Worm (Caenorhabditis elegans): ENCODE measurements around the gene prp-40.
A peak's percentile ranks its signal among the peaks of the same experiment; 100 is the strongest.

The prp-40 gene

DNA sequence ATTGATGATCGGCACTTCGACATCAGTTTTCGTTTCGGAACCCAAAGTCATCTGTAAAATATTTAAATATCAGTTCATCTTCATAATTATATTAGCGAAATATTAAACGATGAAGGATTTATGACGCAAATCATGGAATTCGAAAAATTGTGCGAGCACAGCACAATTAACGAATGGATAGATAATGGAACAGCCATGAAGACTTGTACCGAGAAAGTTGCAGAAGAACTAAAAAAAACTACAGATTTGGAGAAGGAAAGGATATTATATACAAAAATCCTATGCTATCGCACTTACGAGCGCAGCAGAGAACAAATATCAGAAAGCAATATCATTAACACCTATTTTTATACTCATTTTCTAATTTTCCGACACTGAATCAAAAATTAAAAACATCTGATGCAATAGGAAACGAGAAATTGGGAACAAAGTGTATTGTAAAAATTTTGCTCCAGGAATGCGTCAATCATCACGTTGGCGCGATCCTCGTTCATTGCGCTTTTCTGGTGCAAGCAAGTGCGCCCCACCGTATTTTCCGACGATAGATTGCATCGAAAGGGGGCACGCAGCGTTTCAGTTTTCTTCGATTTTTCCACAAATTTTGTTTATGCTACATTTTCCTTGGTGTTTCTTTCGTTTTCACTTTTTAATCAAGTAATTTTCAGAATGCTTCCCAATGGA, at the start of gene prp-40, which contains the start of gene clu-1 (continued):
- TF ChIP-seq spr-3 (GFP tag; optimal IDR thresholded peaks at IDR 0.05) (peak; percentile 27), ceh-20 (GFP tag; IDR thresholded peaks at IDR 0.05) (peak; percentile 52; the same call in 1 of the 2 replicates), dmd-6 (GFP tag; IDR thresholded peaks at IDR 0.05) (peak; percentile 75), lim-7 (GFP tag; IDR thresholded peaks at IDR 0.05) (no peak), sdz-12 (GFP tag; optimal IDR thresholded peaks at IDR 0.05) (no peak), nhr-10 (tag; optimal IDR thresholded peaks at IDR 0.05) (peak; percentile 18)

DNA sequence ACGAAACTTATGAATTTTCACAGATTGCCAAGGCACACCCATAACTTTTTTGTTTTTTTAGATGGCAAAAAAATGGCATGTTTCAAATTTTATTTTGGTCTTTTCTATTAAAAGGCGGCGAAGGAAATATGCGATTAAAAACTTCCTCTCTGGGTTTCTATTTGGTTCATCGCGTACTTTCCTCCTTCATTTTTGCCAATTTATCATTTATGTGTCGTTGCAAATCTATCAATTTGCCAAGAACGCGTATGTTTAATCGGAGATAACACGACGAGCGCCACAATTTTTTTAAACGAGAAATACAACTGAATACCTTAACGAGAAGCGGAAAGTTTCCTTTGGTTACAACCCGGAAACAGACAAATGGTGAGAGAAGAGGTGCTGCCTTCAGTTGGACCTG, 49.4 kb upstream of the prp-40 start:
- TF ChIP-seq tag-97 (GFP tag; IDR thresholded peaks at IDR 0.05) (no peak), dmd-6 (GFP tag; IDR thresholded peaks at IDR 0.05) (peak; percentile 19; the same call in 1 of the 2 replicates), daf-16 (GFP tag; optimal IDR thresholded peaks at IDR 0.05) (no peak), daf-16 (tag; optimal IDR thresholded peaks at IDR 0.05) (peak; percentile 29), pqm-1 (tag; optimal IDR thresholded peaks at IDR 0.05) (peak; percentile 64)

- peak in 1 of 2 experiments; percentile 19 for TF ChIP-seq unc-62 (GFP tag; optimal IDR thresholded peaks at IDR 0.05 in 1 of 2)
- no peak for TF ChIP-seq unc-62 (tag; optimal IDR thresholded peaks at IDR 0.05)
- no peak for TF ChIP-seq nhr-11 (tag; optimal IDR thresholded peaks at IDR 0.05)
- peak; percentile 71 for TF ChIP-seq hlh-11 (tag; optimal IDR thresholded peaks at IDR 0.05)
- no peak for TF ChIP-seq nhr-41 (GFP tag; IDR thresholded peaks at IDR 0.05)
- TF ChIP-seq F37D6.2 (tag; optimal IDR thresholded peaks at IDR 0.05): no peak
- peak; percentile 37 for TF ChIP-seq mep-1 (tag; optimal IDR thresholded peaks at IDR 0.05)
- no peak for TF ChIP-seq tra-1 (GFP tag; IDR thresholded peaks at IDR 0.05)
- peak; percentile 74 for TF ChIP-seq nhr-28 (tag; optimal IDR thresholded peaks at IDR 0.05)
- TF ChIP-seq lin-39 (tag; optimal IDR thresholded peaks at IDR 0.05): no peak
- peak; percentile 77 for TF ChIP-seq dmd-6 (GFP tag; IDR thresholded peaks at IDR 0.05)
- TF ChIP-seq madf-5 (GFP tag; IDR thresholded peaks at IDR 0.05): no peak
- no peak for TF ChIP-seq nhr-10 (tag; optimal IDR thresholded peaks at IDR 0.05)
- TF ChIP-seq set-16 (GFP tag; IDR thresholded peaks at IDR 0.05): no peak
- TF ChIP-seq dpl-1 (GFP tag; optimal IDR thresholded peaks at IDR 0.05): no peak
- no peak for TF ChIP-seq D1046.2 (GFP tag; IDR thresholded peaks at IDR 0.05)
- TF ChIP-seq zfp-3 (GFP tag; conservative IDR thresholded peaks at IDR 0.05): no peak
- TF ChIP-seq sdz-12 (GFP tag; optimal IDR thresholded peaks at IDR 0.05): no peak
- peak; percentile 35 for TF ChIP-seq nhr-77 (tag; optimal IDR thresholded peaks at IDR 0.05)
- no peak for TF ChIP-seq lim-7 (GFP tag; IDR thresholded peaks at IDR 0.05)
- no peak for TF ChIP-seq T26A8.4 (GFP tag; IDR thresholded peaks at IDR 0.05)
- no peak for TF ChIP-seq saeg-2 (GFP tag; IDR thresholded peaks at IDR 0.05)
- TF ChIP-seq nhr-25 (tag; optimal IDR thresholded peaks at IDR 0.05; ENCODE audit: borderline replicate concordance, insufficient read depth): no peak
- no peak for TF ChIP-seq T20F7.1 (GFP tag; optimal IDR thresholded peaks at IDR 0.05)
- no peak for TF ChIP-seq rbr-2 (tag; optimal IDR thresholded peaks at IDR 0.05)
- TF ChIP-seq hmg-1.1 (GFP tag; IDR thresholded peaks at IDR 0.05): no peak
- no peak for TF ChIP-seq daf-16 (GFP tag; optimal IDR thresholded peaks at IDR 0.05)
- peak; percentile 2 for TF ChIP-seq daf-16 (tag; optimal IDR thresholded peaks at IDR 0.05)
- no peak for TF ChIP-seq ztf-7 (tag; optimal IDR thresholded peaks at IDR 0.05)
- no peak for TF ChIP-seq tag-97 (GFP tag; IDR thresholded peaks at IDR 0.05)
- no peak for TF ChIP-seq zag-1 (tag; optimal IDR thresholded peaks at IDR 0.05)
- peak; percentile 26 for TF ChIP-seq dve-1 (tag; optimal IDR thresholded peaks at IDR 0.05; ENCODE audit: insufficient read depth)
- peak; percentile 89 for TF ChIP-seq pqm-1 (tag; optimal IDR thresholded peaks at IDR 0.05)
- peak; percentile 36 for TF ChIP-seq mes-2 (tag; optimal IDR thresholded peaks at IDR 0.05; ENCODE audit: poor library complexity, severe bottlenecking)
- TF ChIP-seq gei-8 (GFP tag; optimal IDR thresholded peaks at IDR 0.05): no peak
- no peak for TF ChIP-seq lin-13 (GFP tag; optimal IDR thresholded peaks at IDR 0.05)
- TF ChIP-seq hif-1 (tag; optimal IDR thresholded peaks at IDR 0.05): no peak
- peak; percentile 10 for TF ChIP-seq duxl-1 (tag; optimal IDR thresholded peaks at IDR 0.05; ENCODE audit: poor library complexity)
- no peak for TF ChIP-seq ceh-82 (tag; optimal IDR thresholded peaks at IDR 0.05)
- TF ChIP-seq ceh-20 (GFP tag; IDR thresholded peaks at IDR 0.05): no peak
- no peak for TF ChIP-seq snpc-1.2 (GFP tag; IDR thresholded peaks at IDR 0.05)
- peak; percentile 40 for TF ChIP-seq nhr-48 (tag; optimal IDR thresholded peaks at IDR 0.05)
- TF ChIP-seq snpc-4 (tag; optimal IDR thresholded peaks at IDR 0.05): no peak
These were observed 47.4 kb upstream of the prp-40 start for ce11 chrIII:9474501-9474900.
